Fruit fly (Drosophila melanogaster): ENCODE measurements around the gene Blos4.
A peak's percentile ranks its signal among the peaks of the same experiment; 100 is the strongest.

Gene Blos4

DNA sequence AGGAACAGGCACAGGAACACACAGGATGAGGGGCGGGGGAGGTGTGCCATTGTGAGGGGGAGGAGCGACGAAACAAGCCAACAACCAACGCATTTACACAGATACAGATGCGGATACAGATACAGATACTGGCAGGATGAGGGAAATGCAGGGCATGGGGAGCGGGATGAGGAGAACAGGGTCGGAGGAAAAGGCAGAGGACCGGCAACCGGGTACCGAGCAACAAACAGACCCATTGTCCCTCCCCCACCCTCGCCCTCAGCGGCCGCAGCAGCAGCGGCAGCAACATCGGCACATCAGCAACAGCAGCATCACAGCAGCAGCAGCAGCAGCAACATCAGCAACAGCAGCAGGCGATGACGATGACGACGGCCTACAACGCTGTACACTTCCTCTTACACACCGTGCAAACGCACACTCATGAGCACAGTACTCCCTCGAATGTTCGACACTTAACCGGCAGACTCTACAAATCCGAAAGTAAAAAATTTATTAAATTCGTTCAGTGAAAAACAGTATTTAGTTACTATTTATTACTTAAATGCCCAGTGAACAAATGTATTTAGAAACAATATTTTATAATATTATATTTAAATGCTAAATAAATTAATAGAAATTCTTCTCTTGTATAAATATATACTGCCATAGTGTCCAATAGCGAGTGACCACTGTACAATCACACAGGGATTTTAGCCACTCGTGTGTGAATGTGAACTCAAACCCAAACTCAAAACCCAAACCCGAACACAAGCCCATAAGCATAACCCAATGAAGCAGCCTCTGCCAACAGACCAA, 23.3 kb upstream of the Blos4 start (continued):
- peak; percentile 73 for TF ChIP-seq CG6854 (GFP tag; optimal IDR thresholded peaks at IDR 0.05)
- TF ChIP-seq CG4318 (GFP tag; optimal IDR thresholded peaks at IDR 0.05) = peak; percentile 90
- peak; percentile 80 for TF ChIP-seq Hr39 (GFP tag; optimal IDR thresholded peaks at IDR 0.05)
- TF ChIP-seq CG8319 (GFP tag; optimal IDR thresholded peaks at IDR 0.05) = peak; percentile 80
- TF ChIP-seq OdsH (GFP tag; optimal IDR thresholded peaks at IDR 0.05) = peak; percentile 92
- TF ChIP-seq achi (GFP tag; optimal IDR thresholded peaks at IDR 0.05) = peak; percentile 93
- TF ChIP-seq cyc (GFP tag; optimal IDR thresholded peaks at IDR 0.05) = peak; percentile 87
- peak; percentile 79 for TF ChIP-seq Smox (GFP tag; optimal IDR thresholded peaks at IDR 0.05)
- peak; percentile 96 for TF ChIP-seq CG10631 (GFP tag; optimal IDR thresholded peaks at IDR 0.05)
- TF ChIP-seq dac (GFP tag; optimal IDR thresholded peaks at IDR 0.05) = peak; percentile 70
- peak; percentile 83 for TF ChIP-seq CG11294 (GFP tag; IDR thresholded peaks at IDR 0.05)
- TF ChIP-seq Gug (GFP tag; IDR thresholded peaks at IDR 0.05) = peak; percentile 83
- peak; percentile 96 for TF ChIP-seq CG8119 (GFP tag; IDR thresholded peaks at IDR 0.05)
- TF ChIP-seq Eip78C (GFP tag) = peak; percentile 95
- peak; percentile 93 for TF ChIP-seq CG32006 (GFP tag; optimal IDR thresholded peaks at IDR 0.05)
- peak; percentile 69 for TF ChIP-seq Eip93F (GFP tag; optimal IDR thresholded peaks at IDR 0.05)
- peak; percentile 84 for TF ChIP-seq CG31627 (GFP tag; optimal IDR thresholded peaks at IDR 0.05)
- TF ChIP-seq CG6792 (GFP tag; optimal IDR thresholded peaks at IDR 0.05) = peak; percentile 89
- TF ChIP-seq CG6276 (GFP tag; optimal IDR thresholded peaks at IDR 0.05) = peak; percentile 89
- TF ChIP-seq Eip75B (GFP tag; optimal IDR thresholded peaks at IDR 0.05) = peak; percentile 59
- peak; percentile 57 to 76 for TF ChIP-seq salr (GFP tag; optimal IDR thresholded peaks at IDR 0.05)
- peak; percentile 92 for TF ChIP-seq CG10669 (GFP tag; optimal IDR thresholded peaks at IDR 0.05)
- peak; percentile 66 for TF ChIP-seq CG1621 (tag; optimal IDR thresholded peaks at IDR 0.05)
- TF ChIP-seq acj6 (GFP tag; optimal IDR thresholded peaks at IDR 0.05) = peak; percentile 93
- TF ChIP-seq fd85E (GFP tag; optimal IDR thresholded peaks at IDR 0.05) = peak; percentile 19
- TF ChIP-seq Hr4 (GFP tag; optimal IDR thresholded peaks at IDR 0.05) = peak; percentile 84
- TF ChIP-seq CG3919 (GFP tag; optimal IDR thresholded peaks at IDR 0.05) = peak; percentile 93
- peak; percentile 83 for TF ChIP-seq Sox14 (GFP tag; optimal IDR thresholded peaks at IDR 0.05)
- peak; percentile 92 for TF ChIP-seq CG8632 (GFP tag; optimal IDR thresholded peaks at IDR 0.05)
- TF ChIP-seq dsx (GFP tag; optimal IDR thresholded peaks at IDR 0.05; ENCODE audit: poor library complexity, severe bottlenecking) = peak; percentile 92
- TF ChIP-seq esn (GFP tag; optimal IDR thresholded peaks at IDR 0.05) = peak; percentile 93

DNA sequence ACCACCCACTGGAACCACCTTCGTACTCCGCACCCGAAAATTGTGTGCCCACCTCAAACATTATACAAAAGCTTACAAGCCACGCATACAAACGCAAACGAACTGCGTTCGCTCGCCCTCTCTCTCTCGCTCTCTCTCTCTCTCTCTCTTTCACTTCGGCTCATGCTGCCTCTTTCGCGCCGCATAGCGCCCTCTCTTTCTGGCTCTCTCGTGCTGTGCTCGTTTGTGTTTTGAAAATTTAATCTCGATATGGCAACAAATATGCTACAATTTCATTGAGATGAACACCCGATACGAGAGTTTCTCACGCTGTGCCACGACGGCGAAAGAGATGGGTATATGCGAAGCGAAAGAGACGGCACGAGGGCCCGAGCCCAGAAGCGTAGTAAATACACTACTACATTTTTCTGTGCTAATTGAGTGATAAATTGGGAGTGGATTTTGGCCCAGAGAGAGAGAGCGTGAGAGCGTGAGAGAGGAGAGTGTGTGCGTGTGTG, 22.3 kb upstream of the Blos4 start:
- TF ChIP-seq Hr4 (GFP tag; optimal IDR thresholded peaks at IDR 0.05) (no peak), CG10669 (GFP tag; optimal IDR thresholded peaks at IDR 0.05) (peak; percentile 3), cyc (GFP tag; optimal IDR thresholded peaks at IDR 0.05) (no peak), fkh (GFP tag; optimal IDR thresholded peaks at IDR 0.05) (peak; percentile 89), eg (GFP tag; IDR thresholded peaks at IDR 0.05) (peak; percentile 61; the same call in 2 of the 3 replicates), Lpt (GFP tag; optimal IDR thresholded peaks at IDR 0.05) (peak; percentile 62), CG3032 (tag; optimal IDR thresholded peaks at IDR 0.05) (peak; percentile 23), Eip78C (GFP tag) (peak; percentile 60), CG32006 (GFP tag; optimal IDR thresholded peaks at IDR 0.05) (no peak), CG8632 (GFP tag; optimal IDR thresholded peaks at IDR 0.05) (no peak), CG8319 (GFP tag; optimal IDR thresholded peaks at IDR 0.05) (no peak), Sox15 (GFP tag; optimal IDR thresholded peaks at IDR 0.05) (no peak), CG3919 (GFP tag; optimal IDR thresholded peaks at IDR 0.05) (peak; percentile 21), net (GFP tag; optimal IDR thresholded peaks at IDR 0.05) (peak; percentile 45), CG6854 (GFP tag; optimal IDR thresholded peaks at IDR 0.05) (peak; percentile 76), CG10631 (GFP tag; optimal IDR thresholded peaks at IDR 0.05) (no peak), Blimp-1 (GFP tag; optimal IDR thresholded peaks at IDR 0.05) (no peak), CG6792 (GFP tag; optimal IDR thresholded peaks at IDR 0.05) (no peak), CG11762 (GFP tag; optimal IDR thresholded peaks at IDR 0.05; ENCODE audit: insufficient read depth) (no peak), ss (GFP tag; optimal IDR thresholded peaks at IDR 0.05) (peak; percentile 1 to 51), Eip93F (GFP tag; optimal IDR thresholded peaks at IDR 0.05) (no peak), CG4318 (GFP tag; optimal IDR thresholded peaks at IDR 0.05) (no peak), CG6276 (GFP tag; optimal IDR thresholded peaks at IDR 0.05) (peak; percentile 19), acj6 (GFP tag; optimal IDR thresholded peaks at IDR 0.05) (no peak), esn (GFP tag; optimal IDR thresholded peaks at IDR 0.05) (peak; percentile 23), Smox (GFP tag; optimal IDR thresholded peaks at IDR 0.05) (peak; percentile 41), Gug (GFP tag; IDR thresholded peaks at IDR 0.05) (0 out of 2 replicates have a peak, but pooled peaks have one; percentile 21), CG1621 (tag; optimal IDR thresholded peaks at IDR 0.05) (peak; percentile 53), CG8119 (GFP tag; IDR thresholded peaks at IDR 0.05) (no peak), CG11902 (GFP tag; optimal IDR thresholded peaks at IDR 0.05) (no peak), Ets96B (tag; optimal IDR thresholded peaks at IDR 0.05) (peak; percentile 26), Sox102F (GFP tag; optimal IDR thresholded peaks at IDR 0.05) (peak; percentile 59), CG34406 (GFP tag; optimal IDR thresholded peaks at IDR 0.05) (no peak), pdm3 (GFP tag; optimal IDR thresholded peaks at IDR 0.05) (peak; percentile 8), CG31627 (GFP tag; optimal IDR thresholded peaks at IDR 0.05) (no peak)
